Worm (Caenorhabditis elegans): ENCODE results near the gene W06G6.15.

ce11 chrV:16697178-16697577 lies 42.8 kb downstream of the W06G6.15 start, which contains the start of gene srw-41:
- no peak for TF ChIP-seq him-1 (tag; optimal IDR thresholded peaks at IDR 0.05)
- no peak for TF ChIP-seq W03F9.2 (tag; optimal IDR thresholded peaks at IDR 0.05)
- TF ChIP-seq dao-5 (tag; optimal IDR thresholded peaks at IDR 0.05) = no peak

Data from whole organism, L4/young adult.